Fruit fly (Drosophila melanogaster) whole organism, embryonic: ENCODE measurements around the gene HDAC4.

Source experiments
- BtbVII ChIP-seq: fragments of 200-800 bp; sonication (Bioruptor generic); optimal IDR thresholded peaks from 3 replicates; lab custom pipeline; 2017; ENCODE audit warnings: missing biosample characterization, mild to moderate bottlenecking, missing genetic modification characterization
- CG10267 ChIP-seq: fragments of 200-800 bp; sonication (Bioruptor generic); optimal IDR thresholded peaks from 2 replicates; lab custom pipeline; 2018; ENCODE audit warnings: missing biosample characterization, mild to moderate bottlenecking, missing genetic modification characterization, moderate library complexity
- CG10543 ChIP-seq: fragments of 200-800 bp; sonication (Bioruptor generic); optimal IDR thresholded peaks from 3 replicates; lab custom pipeline; 2017; ENCODE audit warnings: missing biosample characterization, mild to moderate bottlenecking, missing genetic modification characterization, moderate library complexity
- CG10565 ChIP-seq: fragments of 200-800 bp; sonication (Bioruptor generic); optimal IDR thresholded peaks from 3 replicates; lab custom pipeline; 2016; ENCODE audit warnings: missing biosample characterization, mild to moderate bottlenecking, missing genetic modification characterization
- CG11504 ChIP-seq: fragments of 200-800 bp; sonication (Bioruptor generic); optimal IDR thresholded peaks from 3 replicates; lab custom pipeline; 2019; ENCODE audit warnings: missing biosample characterization, mild to moderate bottlenecking, missing genetic modification characterization, moderate library complexity
- CG1233 ChIP-seq: fragments of 200-800 bp; sonication (Bioruptor generic); optimal IDR thresholded peaks from 4 replicates; lab custom pipeline; 2018; ENCODE audit warnings: missing biosample characterization, mild to moderate bottlenecking, missing genetic modification characterization
- CG12942 ChIP-seq: fragments of 200-800 bp; sonication (Bioruptor generic); optimal IDR thresholded peaks from 3 replicates; lab custom pipeline; 2016; ENCODE audit warnings: missing biosample characterization, missing genetic modification characterization
- CG14860 ChIP-seq: fragments of 200-800 bp; sonication (Bioruptor generic); IDR thresholded peaks from 3 replicates; pipeline ENCODE4 v1.3.6; 2022; ENCODE audit warnings: missing biosample characterization, missing genetic modification characterization; ENCODE audit not compliant: partially characterized antibody
- CG15011 ChIP-seq: fragments of 200-800 bp; sonication (Bioruptor generic); optimal IDR thresholded peaks from 3 replicates; lab custom pipeline; 2018; ENCODE audit warnings: missing biosample characterization, mild to moderate bottlenecking, missing genetic modification characterization
- CG16779 ChIP-seq: fragments of 200-800 bp; sonication (Bioruptor generic); IDR thresholded peaks from 2 replicates; pipeline ENCODE4 v1.3.6; 2022; ENCODE audit warnings: missing biosample characterization, missing genetic modification characterization
- CG17328 ChIP-seq: fragments of 200-800 bp; sonication (Bioruptor generic); IDR thresholded peaks from 2 replicates; pipeline ENCODE4 v1.3.6; 2022; ENCODE audit warnings: missing biosample characterization, missing genetic modification characterization
- CG18476 ChIP-seq: fragments of 200-800 bp; sonication (Bioruptor generic); optimal IDR thresholded peaks from 2 replicates; lab custom pipeline; 2016; ENCODE audit warnings: missing biosample characterization, mild to moderate bottlenecking, missing genetic modification characterization
- CG2199 ChIP-seq: fragments of 200-800 bp; sonication (Bioruptor generic); IDR thresholded peaks from 3 replicates; pipeline ENCODE4 v1.3.6; 2022; ENCODE audit warnings: missing biosample characterization, missing genetic modification characterization
- CG2678 ChIP-seq: fragments of 200-800 bp; sonication (Bioruptor generic); optimal IDR thresholded peaks from 3 replicates; lab custom pipeline; 2019; ENCODE audit warnings: missing biosample characterization, mild to moderate bottlenecking, missing genetic modification characterization, moderate library complexity
- CG33213 ChIP-seq: fragments of 200-800 bp; sonication (Bioruptor generic); optimal IDR thresholded peaks from 3 replicates; lab custom pipeline; 2016; ENCODE audit warnings: missing biosample characterization, missing genetic modification characterization
- CG4730 ChIP-seq: fragments of 200-800 bp; sonication (Bioruptor generic); IDR thresholded peaks from 2 replicates; pipeline ENCODE4 v1.3.6; 2022; ENCODE audit warnings: missing biosample characterization, missing genetic modification characterization
- CG6791 ChIP-seq: fragments of 200-800 bp; sonication (Bioruptor generic); IDR thresholded peaks from 3 replicates; pipeline ENCODE4 v1.3.6; 2022; ENCODE audit warnings: missing biosample characterization, missing genetic modification characterization; ENCODE audit not compliant: partially characterized antibody
- Dip3 ChIP-seq: fragments of 200-800 bp; sonication (Bioruptor generic); optimal IDR thresholded peaks from 3 replicates; lab custom pipeline; 2016; ENCODE audit warnings: missing biosample characterization, missing genetic modification characterization
- Gsc ChIP-seq: fragments of 200-800 bp; sonication (Bioruptor generic); IDR thresholded peaks from 2 replicates; pipeline ENCODE4 v1.3.6; 2022; ENCODE audit warnings: missing biosample characterization, missing genetic modification characterization
- Gug ChIP-seq: fragments of 200-800 bp; sonication (Bioruptor generic); IDR thresholded peaks from 4 replicates; pipeline ENCODE4 v1.3.6; 2022; ENCODE audit warnings: missing biosample characterization, missing genetic modification characterization
- Hr39 ChIP-seq: fragments of >200 bp; optimal IDR thresholded peaks from 2 replicates; lab custom pipeline; 2017
- Kr ChIP-seq: fragments of 200-800 bp; sonication (Bioruptor generic); optimal IDR thresholded peaks from 2 replicates; lab custom pipeline; 2017; ENCODE audit warnings: missing biosample characterization, mild to moderate bottlenecking, missing genetic modification characterization
- Lhr ChIP-seq: fragments of 200-800 bp; sonication (Bioruptor generic); optimal IDR thresholded peaks from 3 replicates; lab custom pipeline; 2017; ENCODE audit warnings: mild to moderate bottlenecking, missing biosample characterization, missing genetic modification reagents, missing genetic modification characterization
- Lpt ChIP-seq: fragments of >200 bp; optimal IDR thresholded peaks from 2 replicates; lab custom pipeline; 2018; ENCODE audit warnings: missing biosample characterization, missing genetic modification characterization
- NFAT ChIP-seq: fragments of 200-800 bp; sonication (Bioruptor generic); IDR thresholded peaks from 2 replicates; pipeline ENCODE4 v1.3.6; 2022; ENCODE audit warnings: missing biosample characterization, missing genetic modification characterization
- NK7.1 ChIP-seq: fragments of 200-800 bp; sonication (Bioruptor generic); optimal IDR thresholded peaks from 3 replicates; lab custom pipeline; 2016; ENCODE audit warnings: missing biosample characterization, missing genetic modification characterization
- Scr ChIP-seq: fragments of 200-800 bp; sonication (Bioruptor generic); IDR thresholded peaks from 2 replicates; pipeline ENCODE4 v1.3.6; 2022; ENCODE audit warnings: missing biosample characterization, missing genetic modification characterization; ENCODE audit not compliant: partially characterized antibody
- Sox102F ChIP-seq: fragments of 200-800 bp; sonication (Bioruptor generic); optimal IDR thresholded peaks from 2 replicates; lab custom pipeline; 2018; ENCODE audit warnings: missing biosample characterization, mild to moderate bottlenecking, missing genetic modification characterization, moderate library complexity
- YL-1 ChIP-seq: fragments of 200-800 bp; sonication (Bioruptor generic); optimal IDR thresholded peaks from 3 replicates; lab custom pipeline; 2017; ENCODE audit warnings: missing biosample characterization, mild to moderate bottlenecking, missing genetic modification characterization
- ara ChIP-seq: fragments of 200-800 bp; sonication (Bioruptor generic); IDR thresholded peaks from 2 replicates; pipeline ENCODE4 v1.3.6; 2022; ENCODE audit warnings: missing biosample characterization, missing genetic modification characterization
- ato ChIP-seq: fragments of 200-800 bp; sonication (Bioruptor generic); IDR thresholded peaks from 2 replicates; pipeline ENCODE4 v1.3.6; 2022; ENCODE audit warnings: missing biosample characterization, missing genetic modification characterization; ENCODE audit not compliant: partially characterized antibody
- br ChIP-seq: fragments of >200 bp; optimal IDR thresholded peaks from 2 replicates; lab custom pipeline; 2017
- btn ChIP-seq: fragments of 200-800 bp; sonication (Bioruptor generic); optimal IDR thresholded peaks from 2 replicates; lab custom pipeline; 2016; ENCODE audit warnings: missing biosample characterization, missing genetic modification characterization
- corto ChIP-seq: fragments of 200-800 bp; sonication (Bioruptor generic); optimal IDR thresholded peaks from 2 replicates; lab custom pipeline; 2016; ENCODE audit warnings: missing biosample characterization, mild to moderate bottlenecking, missing genetic modification characterization, moderate library complexity
- dmrt11E ChIP-seq: fragments of 200-800 bp; sonication (Bioruptor generic); optimal IDR thresholded peaks from 3 replicates; lab custom pipeline; 2018; ENCODE audit warnings: missing biosample characterization, mild to moderate bottlenecking, missing genetic modification characterization, moderate library complexity
- dysf ChIP-seq: fragments of 200-800 bp; sonication (Bioruptor generic); IDR thresholded peaks from 3 replicates; pipeline ENCODE4 v1.3.6; 2022; ENCODE audit warnings: missing biosample characterization, missing genetic modification characterization
- ftz-f1 ChIP-seq: fragments of 200-800 bp; sonication (Bioruptor generic); optimal IDR thresholded peaks from 2 replicates; lab custom pipeline; 2016; ENCODE audit warnings: missing biosample characterization, missing genetic modification characterization
- gfzf ChIP-seq: fragments of 200-800 bp; sonication (Bioruptor generic); optimal IDR thresholded peaks from 2 replicates; lab custom pipeline; 2016; ENCODE audit warnings: missing biosample characterization, mild to moderate bottlenecking, missing genetic modification characterization, moderate library complexity
- grau ChIP-seq: fragments of 200-800 bp; optimal IDR thresholded peaks from 3 replicates; lab custom pipeline; 2019; ENCODE audit warnings: missing biosample characterization, mild to moderate bottlenecking, missing genetic modification characterization, moderate library complexity
- gsb ChIP-seq: fragments of 200-800 bp; sonication (Bioruptor generic); IDR thresholded peaks from 2 replicates; pipeline ENCODE4 v1.3.6; 2022; ENCODE audit warnings: missing biosample characterization, missing genetic modification characterization
- gt ChIP-seq: fragments of 200-800 bp; sonication (Bioruptor generic); IDR thresholded peaks from 2 replicates; pipeline ENCODE4 v1.3.6; 2022; ENCODE audit warnings: missing biosample characterization, missing genetic modification characterization
- lilli ChIP-seq: fragments of 200-800 bp; sonication (Bioruptor generic); optimal IDR thresholded peaks from 3 replicates; lab custom pipeline; 2016; ENCODE audit warnings: missing biosample characterization, missing genetic modification characterization
- lola ChIP-seq, 3 experiments: fragments of >200 bp in 2 of 3; fragments of 200-800 bp in 1 of 3; sonication (Bioruptor generic) in 1 of 3; optimal IDR thresholded peaks; 2 replicates each; lab custom pipeline; 2017 to 2019; ENCODE audit warnings: missing biosample characterization in 3 of 3, missing genetic modification characterization in 3 of 3, mild to moderate bottlenecking in 1 of 3, moderate library complexity in 1 of 3
- mam ChIP-seq: fragments of 200-800 bp; sonication (Bioruptor generic); optimal IDR thresholded peaks from 3 replicates; lab custom pipeline; 2016; ENCODE audit warnings: missing biosample characterization, missing genetic modification characterization
- pnt ChIP-seq: fragments of 200-800 bp; sonication (Bioruptor generic); optimal IDR thresholded peaks from 3 replicates; lab custom pipeline; 2016; ENCODE audit warnings: missing biosample characterization, missing genetic modification characterization
- sim ChIP-seq: fragments of 200-800 bp; sonication (Bioruptor generic); IDR thresholded peaks from 2 replicates; pipeline ENCODE4 v1.3.6; 2022; ENCODE audit warnings: missing biosample characterization, missing genetic modification characterization
- sug ChIP-seq: fragments of 200-800 bp; optimal IDR thresholded peaks from 2 replicates; lab custom pipeline; 2019; ENCODE audit warnings: missing biosample characterization, mild to moderate bottlenecking, missing genetic modification characterization, moderate library complexity
- tgo ChIP-seq: fragments of 200-800 bp; sonication (Bioruptor generic); IDR thresholded peaks from 3 replicates; pipeline ENCODE4 v1.3.6; 2022; ENCODE audit warnings: missing biosample characterization, missing genetic modification characterization
- tio ChIP-seq: fragments of 200-800 bp; sonication (Bioruptor generic); optimal IDR thresholded peaks from 2 replicates; lab custom pipeline; 2017; ENCODE audit warnings: missing biosample characterization, missing genetic modification characterization, inconsistent platforms
- tll ChIP-seq, 2 experiments: fragments of 200-800 bp in 1 of 2; fragments of >200 bp in 1 of 2; sonication (Bioruptor generic) in 1 of 2; optimal IDR thresholded peaks; 2 replicates each; lab custom pipeline; 2017 to 2019; ENCODE audit warnings: missing biosample characterization in 2 of 2, missing genetic modification characterization in 2 of 2, mild to moderate bottlenecking in 1 of 2, moderate library complexity in 1 of 2
- vnd ChIP-seq: fragments of 200-800 bp; sonication (Bioruptor generic); IDR thresholded peaks from 3 replicates; pipeline ENCODE4 v1.3.6; 2022; ENCODE audit warnings: missing biosample characterization, missing genetic modification characterization; ENCODE audit not compliant: partially characterized antibody

HDAC4 gene

dm6 chrX:13238294-13238917, 47.0 kb downstream of the HDAC4 start (continued):
- TF ChIP-seq dysf (GFP tag; lab: Robert Waterston, UW), result no peak
- TF ChIP-seq sim (GFP tag; lab: Robert Waterston, UW), result no peak
- no peak for TF ChIP-seq CG15011 (GFP tag; lab: Kevin White, UChicago)
- TF ChIP-seq tll (GFP tag; optimal IDR thresholded peaks at IDR 0.05; lab: Kevin White, UChicago), result no peak
- no peak for TF ChIP-seq mam (GFP tag; lab: Kevin White, UChicago)
- no peak for TF ChIP-seq tio (GFP tag; lab: Kevin White, UChicago)
- TF ChIP-seq ato (GFP tag; lab: Robert Waterston, UW), result no peak
- TF ChIP-seq NK7.1, result no peak
- no peak for TF ChIP-seq dmrt11E (tag; lab: Kevin White, UChicago)
- peak; percentile 12 for TF ChIP-seq grau
- no peak for TF ChIP-seq ara (GFP tag; lab: Robert Waterston, UW)
- TF ChIP-seq CG10543, result no peak
- no peak for TF ChIP-seq CG10565
- peak; percentile 60 for TF ChIP-seq Sox102F
- no peak for TF ChIP-seq YL-1
- TF ChIP-seq pnt, result no peak
- no peak for TF ChIP-seq Lpt (GFP tag; lab: Kevin White, UChicago)
- TF ChIP-seq CG2678 (tag; lab: Kevin White, UChicago), result peak; percentile 14
- TF ChIP-seq CG14860 (GFP tag; lab: Robert Waterston, UW), result no peak
- TF ChIP-seq CG1233, result no peak
- no peak for TF ChIP-seq sug (tag; lab: Kevin White, UChicago)
- TF ChIP-seq vnd (GFP tag; lab: Robert Waterston, UW), result no peak
- TF ChIP-seq ftz-f1 (GFP tag; lab: Kevin White, UChicago), result no peak
- no peak for TF ChIP-seq CG6791 (GFP tag; lab: Robert Waterston, UW)
- no peak for TF ChIP-seq CG33213 (GFP tag; lab: Kevin White, UChicago)
- peak in 1 of 3 experiments; percentile 10 for TF ChIP-seq lola (GFP tag; optimal IDR thresholded peaks at IDR 0.05; lab: Kevin White, UChicago)
- TF ChIP-seq CG11504 (tag; lab: Kevin White, UChicago), result peak; percentile 54
- no peak for TF ChIP-seq Lhr (GFP tag; lab: Kevin White, UChicago)
- no peak for TF ChIP-seq gt (GFP tag; lab: Robert Waterston, UW)
- TF ChIP-seq Gug (GFP tag; lab: Robert Waterston, UW), result no peak
- TF ChIP-seq tgo (GFP tag; lab: Robert Waterston, UW), result peak; percentile 30; the same call in 1 of the 3 replicates
- peak; percentile 60 for TF ChIP-seq Hr39 (lab: Kevin White, UChicago)
- TF ChIP-seq NFAT, result no peak
- no peak for TF ChIP-seq Gsc (GFP tag; lab: Robert Waterston, UW)
- TF ChIP-seq Scr (GFP tag; lab: Robert Waterston, UW), result no peak
- no peak for TF ChIP-seq btn (GFP tag; lab: Kevin White, UChicago)
- no peak for TF ChIP-seq Kr (GFP tag; lab: Kevin White, UChicago)
- no peak for TF ChIP-seq CG16779
- TF ChIP-seq CG4730 (GFP tag; lab: Robert Waterston, UW), result no peak
- TF ChIP-seq CG12942, result no peak
- no peak for TF ChIP-seq corto (GFP tag; lab: Kevin White, UChicago)
- TF ChIP-seq CG2199 (GFP tag; lab: Robert Waterston, UW), result 0 out of 3 replicates have a peak, but pooled peaks have one; percentile 10
- TF ChIP-seq gfzf (GFP tag; lab: Kevin White, UChicago), result no peak
- TF ChIP-seq CG18476 (GFP tag; lab: Kevin White, UChicago), result no peak
- TF ChIP-seq lilli (GFP tag; lab: Kevin White, UChicago), result no peak
- TF ChIP-seq br (lab: Kevin White, UChicago), result no peak
- no peak for TF ChIP-seq BtbVII
- no peak for TF ChIP-seq Dip3
- peak; percentile 2 for TF ChIP-seq CG10267 (tag; lab: Kevin White, UChicago)
- TF ChIP-seq CG17328, result 0 out of 2 replicates have a peak, but pooled peaks have one; percentile 14
- TF ChIP-seq gsb (GFP tag; lab: Robert Waterston, UW), result no peak
